Worm (Caenorhabditis elegans) whole organism, L3 larva: Measurements from ENCODE around the gene arrd-11.

Experiments used
- ZK546.5 ChIP-seq: sonication (generic microtip); optimal IDR thresholded peaks from 2 replicates; lab custom pipeline; 2017; ENCODE audit warnings: missing biosample characterization, missing genetic modification characterization
- aly-2 ChIP-seq: fragments of 150-350 bp; optimal IDR thresholded peaks from 2 replicates; lab custom pipeline; 2014; ENCODE audit warnings: missing biosample characterization, missing genetic modification characterization
- ceh-28 ChIP-seq: fragments of 150-350 bp; optimal IDR thresholded peaks from 2 replicates; lab custom pipeline; 2014; ENCODE audit warnings: missing biosample characterization, missing genetic modification reagents, missing genetic modification characterization
- egl-27 ChIP-seq: sonication (generic microtip); optimal IDR thresholded peaks from 4 replicates; lab custom pipeline; 2017; ENCODE audit warnings: missing biosample characterization, missing genetic modification reagents, missing genetic modification characterization
- lin-15B ChIP-seq: fragments of 150-350 bp; optimal IDR thresholded peaks from 2 replicates; lab custom pipeline; 2014; ENCODE audit warnings: missing biosample characterization, missing genetic modification characterization
- mdl-1 ChIP-seq: fragments of 150-350 bp; optimal IDR thresholded peaks from 2 replicates; lab custom pipeline; 2014; ENCODE audit warnings: missing biosample characterization, missing genetic modification characterization
- nhr-11 ChIP-seq: fragments of 150-350 bp; optimal IDR thresholded peaks from 2 replicates; lab custom pipeline; 2014; ENCODE audit warnings: missing biosample characterization, missing genetic modification characterization
- nhr-23 ChIP-seq: fragments of 150-350 bp; optimal IDR thresholded peaks from 2 replicates; lab custom pipeline; 2014; ENCODE audit warnings: missing biosample characterization, missing genetic modification reagents, missing genetic modification characterization
- nhr-43 ChIP-seq: sonication (generic microtip); optimal IDR thresholded peaks from 2 replicates; lab custom pipeline; 2016; ENCODE audit warnings: mild to moderate bottlenecking, missing genetic modification characterization, missing compliant biosample characterization; ENCODE audit not compliant: poor library complexity, severe bottlenecking
- nhr-77 ChIP-seq: fragments of 150-350 bp; optimal IDR thresholded peaks from 2 replicates; lab custom pipeline; 2014; ENCODE audit warnings: missing biosample characterization, missing genetic modification characterization
- pha-4 ChIP-seq: fragments of 150-350 bp; optimal IDR thresholded peaks from 2 replicates; lab custom pipeline; 2014; ENCODE audit warnings: missing biosample characterization, missing genetic modification reagents, missing genetic modification characterization
- sea-2 ChIP-seq: fragments of 150-350 bp; sonication (generic microtip); optimal IDR thresholded peaks from 4 replicates; lab custom pipeline; 2014; ENCODE audit warnings: missing biosample characterization, missing genetic modification reagents, missing genetic modification characterization
- zag-1 ChIP-seq: fragments of 150-350 bp; optimal IDR thresholded peaks from 2 replicates; lab custom pipeline; 2014; ENCODE audit warnings: missing biosample characterization, missing genetic modification characterization

DNA sequence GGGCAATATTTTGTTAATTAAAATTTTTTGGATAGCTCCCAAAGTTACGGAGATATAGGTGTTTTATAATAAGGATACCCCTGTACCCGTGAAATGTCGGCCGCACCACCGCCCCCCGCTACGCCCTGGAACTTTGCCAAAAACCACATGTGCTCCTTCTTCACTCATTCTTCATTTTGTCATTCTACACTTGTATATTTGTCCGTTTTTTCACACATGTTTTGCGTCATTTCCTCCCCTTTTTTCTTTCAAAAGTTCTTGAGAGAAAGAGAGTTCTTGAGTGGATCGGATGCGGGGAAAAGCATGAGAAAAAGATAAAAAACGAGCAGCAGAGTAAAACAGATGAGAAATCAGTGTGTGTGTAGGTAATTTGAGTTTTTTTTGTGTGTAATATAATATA, 25.6 kb downstream of the arrd-11 start:
- no peak for TF ChIP-seq nhr-43 (tag; lab: Kevin White, UChicago)
- TF ChIP-seq aly-2 (tag; lab: Kevin White, UChicago), result no peak
- no peak for TF ChIP-seq nhr-23 (tag; lab: Kevin White, UChicago)
- TF ChIP-seq ceh-28, result no peak
- TF ChIP-seq ZK546.5, result no peak
- TF ChIP-seq pha-4 (tag; lab: Kevin White, UChicago), result no peak
- no peak for TF ChIP-seq sea-2 (GFP tag; lab: Kevin White, UChicago)
- no peak for TF ChIP-seq egl-27 (tag; lab: Kevin White, UChicago)
- TF ChIP-seq mdl-1 (tag; lab: Kevin White, UChicago), result no peak
- TF ChIP-seq nhr-11 (tag; lab: Kevin White, UChicago), result no peak
- no peak for TF ChIP-seq nhr-77 (tag; lab: Kevin White, UChicago)
- no peak for TF ChIP-seq zag-1 (tag; lab: Kevin White, UChicago)
- TF ChIP-seq lin-15B (tag; lab: Kevin White, UChicago), result no peak
